Fruit fly (Drosophila melanogaster): ENCODE data around the gene CG43391.
A peak's percentile ranks its signal among the peaks of the same experiment; 100 is the strongest.

dm6 chr3L:11599255-11599654 lies 18.4 kb upstream of the CG43391 start:
- no peak for TF ChIP-seq Pif1A (GFP tag; optimal IDR thresholded peaks at IDR 0.05)
- TF ChIP-seq CG14655 (GFP tag; optimal IDR thresholded peaks at IDR 0.05), result peak; percentile 18
- TF ChIP-seq EcR (GFP tag; optimal IDR thresholded peaks at IDR 0.05), result peak; percentile 52
- peak; percentile 18 for TF ChIP-seq CG34367 (tag; optimal IDR thresholded peaks at IDR 0.05)
- TF ChIP-seq CG15710 (tag; optimal IDR thresholded peaks at IDR 0.05), result peak; percentile 61
- TF ChIP-seq Ets98B (GFP tag; IDR thresholded peaks at IDR 0.05), result no peak
- no peak for TF ChIP-seq CG32121 (GFP tag; IDR thresholded peaks at IDR 0.05)
- no peak for TF ChIP-seq CG12605 (GFP tag; IDR thresholded peaks at IDR 0.05)
- peak; percentile 2 for TF ChIP-seq Pif1B (GFP tag; optimal IDR thresholded peaks at IDR 0.05)
- TF ChIP-seq CG17806 (tag; optimal IDR thresholded peaks at IDR 0.05), result peak; percentile 34
- peak; percentile 38 for TF ChIP-seq CG9948 (tag; optimal IDR thresholded peaks at IDR 0.05)

Data from whole organism, pupa.